Fruit fly (Drosophila melanogaster): ENCODE data around the gene CG7115.

The CG7115 gene

dm6 chr2L:7871821-7872524 lies 51.0 kb downstream of the CG7115 start (continued):
- no peak for TF ChIP-seq salm (tag; optimal IDR thresholded peaks at IDR 0.05)
- no peak for TF ChIP-seq CG9876 (GFP tag; optimal IDR thresholded peaks at IDR 0.05)
- TF ChIP-seq ham (GFP tag; IDR thresholded peaks at IDR 0.05): no peak
- TF ChIP-seq CG32532 (GFP tag; IDR thresholded peaks at IDR 0.05): peak; percentile 42; the same call in 1 of the 2 replicates
- TF ChIP-seq Lhr (GFP tag; optimal IDR thresholded peaks at IDR 0.05): no peak
- TF ChIP-seq CG17186 (GFP tag; optimal IDR thresholded peaks at IDR 0.05): no peak
- TF ChIP-seq CG13894 (tag; optimal IDR thresholded peaks at IDR 0.05): no peak
- TF ChIP-seq ac (GFP tag; optimal IDR thresholded peaks at IDR 0.05): no peak
- TF ChIP-seq stwl (tag; optimal IDR thresholded peaks at IDR 0.05): no peak
- peak; percentile 96 for TF ChIP-seq abd-A (tag; optimal IDR thresholded peaks at IDR 0.05)
- TF ChIP-seq CG18599 (GFP tag; optimal IDR thresholded peaks at IDR 0.05): peak; percentile 78
- no peak for TF ChIP-seq crol (GFP tag; IDR thresholded peaks at IDR 0.05)
- peak; percentile 24; the same call in 1 of the 2 replicates for TF ChIP-seq sisA (GFP tag; IDR thresholded peaks at IDR 0.05)
- peak; percentile 15 for TF ChIP-seq tin (GFP tag; optimal IDR thresholded peaks at IDR 0.05)
- no peak for TF ChIP-seq cato (GFP tag; optimal IDR thresholded peaks at IDR 0.05; ENCODE audit: borderline replicate concordance)
- no peak for TF ChIP-seq CG18476 (GFP tag; optimal IDR thresholded peaks at IDR 0.05)
- peak; percentile 77 for TF ChIP-seq grau (tag; optimal IDR thresholded peaks at IDR 0.05)
- TF ChIP-seq mirr (GFP tag; optimal IDR thresholded peaks at IDR 0.05): no peak
- TF ChIP-seq CG7556 (GFP tag; optimal IDR thresholded peaks at IDR 0.05): peak; percentile 84
- no peak for TF ChIP-seq Scr (GFP tag; IDR thresholded peaks at IDR 0.05; ENCODE audit: partially characterized antibody)
- no peak for TF ChIP-seq run (tag; optimal IDR thresholded peaks at IDR 0.05)
- no peak for TF ChIP-seq Doc2 (GFP tag; IDR thresholded peaks at IDR 0.05)
- TF ChIP-seq dpn (GFP tag; optimal IDR thresholded peaks at IDR 0.05): peak; percentile 34
- TF ChIP-seq Oaz (GFP tag; IDR thresholded peaks at IDR 0.05): no peak
- peak; percentile 77 for TF ChIP-seq D19B (GFP tag; optimal IDR thresholded peaks at IDR 0.05)
- TF ChIP-seq pum (GFP tag; optimal IDR thresholded peaks at IDR 0.05): peak; percentile 27
- no peak for TF ChIP-seq eyg (GFP tag; optimal IDR thresholded peaks at IDR 0.05)
- no peak for TF ChIP-seq CG10431 (GFP tag; optimal IDR thresholded peaks at IDR 0.05)
- no peak for TF ChIP-seq sna (GFP tag; IDR thresholded peaks at IDR 0.05; ENCODE audit: partially characterized antibody)
- TF ChIP-seq nom (GFP tag; optimal IDR thresholded peaks at IDR 0.05): no peak
- TF ChIP-seq gsb (GFP tag; IDR thresholded peaks at IDR 0.05): no peak
- TF ChIP-seq ab (GFP tag; optimal IDR thresholded peaks at IDR 0.05): no peak
- TF ChIP-seq prd (optimal IDR thresholded peaks at IDR 0.05): no peak
- 0 out of 3 replicates have a peak, but pooled peaks have one; percentile 8 for TF ChIP-seq prd (GFP tag; IDR thresholded peaks at IDR 0.05)
- TF ChIP-seq CG13123 (GFP tag; optimal IDR thresholded peaks at IDR 0.05): no peak
- TF ChIP-seq Nf-YB (GFP tag; optimal IDR thresholded peaks at IDR 0.05): peak; percentile 8
- TF ChIP-seq CG17568 (GFP tag; optimal IDR thresholded peaks at IDR 0.05): peak; percentile 16
- TF ChIP-seq E2f2 (GFP tag; IDR thresholded peaks at IDR 0.05): peak; percentile 11; the same call in 1 of the 2 replicates
- TF ChIP-seq CG3838 (GFP tag; optimal IDR thresholded peaks at IDR 0.05): no peak
- peak; percentile 16 for TF ChIP-seq sug (tag; optimal IDR thresholded peaks at IDR 0.05)
- TF ChIP-seq wor (GFP tag; IDR thresholded peaks at IDR 0.05): no peak
- TF ChIP-seq CG18262 (tag; optimal IDR thresholded peaks at IDR 0.05): peak; percentile 50
- no peak for TF ChIP-seq Ets97D (GFP tag; optimal IDR thresholded peaks at IDR 0.05)
- TF ChIP-seq en (GFP tag; optimal IDR thresholded peaks at IDR 0.05): no peak
- TF ChIP-seq gsb-n (tag; optimal IDR thresholded peaks at IDR 0.05): no peak
- TF ChIP-seq fu2 (GFP tag; optimal IDR thresholded peaks at IDR 0.05): no peak
- peak; percentile 17 for TF ChIP-seq HmgZ (tag; optimal IDR thresholded peaks at IDR 0.05)
- no peak for TF ChIP-seq repo (GFP tag; optimal IDR thresholded peaks at IDR 0.05)
- no peak for TF ChIP-seq HmgD (GFP tag; optimal IDR thresholded peaks at IDR 0.05)
- no peak for TF ChIP-seq dan (GFP tag; IDR thresholded peaks at IDR 0.05)
